Fruit fly (Drosophila melanogaster) whole organism, embryonic: ENCODE measurements around the gene CG15263.
A peak's percentile ranks its signal among the peaks of the same experiment; 100 is the strongest.

Experiments
- BtbVII ChIP-seq: fragments of 200-800 bp; sonication (Bioruptor generic); optimal IDR thresholded peaks from 3 replicates; lab custom pipeline; 2017; ENCODE audit warnings: missing biosample characterization, mild to moderate bottlenecking, missing genetic modification characterization
- CG10147 ChIP-seq: fragments of 200-800 bp; sonication (Bioruptor generic); optimal IDR thresholded peaks from 2 replicates; lab custom pipeline; 2019; ENCODE audit warnings: missing biosample characterization, mild to moderate bottlenecking, missing genetic modification characterization, moderate library complexity
- CG11398 ChIP-seq: fragments of 200-800 bp; sonication (Bioruptor generic); optimal IDR thresholded peaks from 2 replicates; lab custom pipeline; 2016; ENCODE audit warnings: missing biosample characterization, missing genetic modification characterization
- CG15011 ChIP-seq: fragments of 200-800 bp; sonication (Bioruptor generic); optimal IDR thresholded peaks from 3 replicates; lab custom pipeline; 2018; ENCODE audit warnings: missing biosample characterization, mild to moderate bottlenecking, missing genetic modification characterization
- CG15073 ChIP-seq: fragments of 200-800 bp; sonication (Bioruptor generic); optimal IDR thresholded peaks from 2 replicates; lab custom pipeline; 2016; ENCODE audit warnings: missing biosample characterization, missing genetic modification characterization
- CG15479 ChIP-seq: fragments of 200-800 bp; sonication (Bioruptor generic); optimal IDR thresholded peaks from 3 replicates; lab custom pipeline; 2019; ENCODE audit warnings: missing biosample characterization, mild to moderate bottlenecking, missing genetic modification characterization, moderate library complexity
- CG16863 ChIP-seq: fragments of 200-800 bp; sonication (Bioruptor generic); optimal IDR thresholded peaks from 3 replicates; lab custom pipeline; 2016; ENCODE audit warnings: missing biosample characterization, missing genetic modification characterization
- CG17385 ChIP-seq: fragments of 200-800 bp; sonication (Bioruptor generic); optimal IDR thresholded peaks from 3 replicates; lab custom pipeline; 2018; ENCODE audit warnings: missing biosample characterization, mild to moderate bottlenecking, missing genetic modification characterization
- CG2875 ChIP-seq: fragments of 200-800 bp; sonication (Bioruptor generic); optimal IDR thresholded peaks from 2 replicates; lab custom pipeline; 2017; ENCODE audit warnings: missing biosample characterization, mild to moderate bottlenecking, missing genetic modification characterization, missing genetic modification reagents
- CG30020 ChIP-seq: fragments of 200-800 bp; optimal IDR thresholded peaks from 2 replicates; lab custom pipeline; 2019; ENCODE audit warnings: missing biosample characterization, mild to moderate bottlenecking, missing genetic modification characterization, moderate library complexity
- CG3281 ChIP-seq: fragments of 200-800 bp; sonication (Bioruptor generic); optimal IDR thresholded peaks from 3 replicates; lab custom pipeline; 2017; ENCODE audit warnings: missing biosample characterization, mild to moderate bottlenecking, missing genetic modification characterization
- CG34224 ChIP-seq: fragments of 200-800 bp; sonication (Bioruptor generic); IDR thresholded peaks from 3 replicates; pipeline ENCODE4 v1.3.6; 2022; ENCODE audit warnings: missing biosample characterization, missing genetic modification characterization; ENCODE audit not compliant: partially characterized antibody
- CG4282 ChIP-seq: fragments of 200-800 bp; sonication (Bioruptor generic); optimal IDR thresholded peaks from 2 replicates; lab custom pipeline; 2016; ENCODE audit warnings: missing biosample characterization, missing genetic modification characterization
- CG6854 ChIP-seq: fragments of 200-800 bp; sonication (Bioruptor generic); optimal IDR thresholded peaks from 3 replicates; lab custom pipeline; 2017; ENCODE audit warnings: missing biosample characterization, mild to moderate bottlenecking, missing genetic modification characterization
- CG7928 ChIP-seq: fragments of 200-800 bp; sonication (Bioruptor generic); optimal IDR thresholded peaks from 2 replicates; lab custom pipeline; 2017; ENCODE audit warnings: missing biosample characterization, mild to moderate bottlenecking, missing genetic modification characterization
- CG7987 ChIP-seq: fragments of 200-800 bp; sonication (Bioruptor generic); optimal IDR thresholded peaks from 2 replicates; lab custom pipeline; 2018; ENCODE audit warnings: missing biosample characterization, mild to moderate bottlenecking, missing genetic modification characterization, moderate library complexity
- CG8290 ChIP-seq, 3 experiments: fragments of 200-800 bp; sonication (Bioruptor generic); optimal IDR thresholded peaks; 2 replicates each; lab custom pipeline; 2016 to 2019; ENCODE audit warnings: missing biosample characterization in 3 of 3, missing genetic modification characterization in 3 of 3, mild to moderate bottlenecking in 2 of 3, moderate library complexity in 1 of 3
- CG8359 ChIP-seq: fragments of 200-800 bp; sonication (Bioruptor generic); optimal IDR thresholded peaks from 2 replicates; lab custom pipeline; 2017; ENCODE audit warnings: missing biosample characterization, mild to moderate bottlenecking, missing genetic modification characterization, borderline replicate concordance
- CTCF ChIP-seq: fragments of 200-800 bp; sonication (Bioruptor generic); optimal IDR thresholded peaks from 2 replicates; lab custom pipeline; 2017; ENCODE audit warnings: missing biosample characterization, mild to moderate bottlenecking, missing genetic modification characterization, moderate library complexity
- CkIIα-i1 ChIP-seq: fragments of 200-800 bp; sonication (Bioruptor generic); IDR thresholded peaks from 2 replicates; pipeline ENCODE4 v1.3.6; 2022; ENCODE audit warnings: missing biosample characterization, missing genetic modification characterization
- Dip2 ChIP-seq: fragments of 200-800 bp; sonication (Bioruptor generic); IDR thresholded peaks from 2 replicates; pipeline ENCODE4 v1.3.6; 2022; ENCODE audit warnings: missing biosample characterization, missing genetic modification characterization
- Hmx ChIP-seq: fragments of 200-800 bp; sonication (Bioruptor generic); optimal IDR thresholded peaks from 2 replicates; lab custom pipeline; 2016; ENCODE audit warnings: missing biosample characterization, missing genetic modification characterization
- Hr3 ChIP-seq: fragments of 200-800 bp; sonication (Bioruptor generic); optimal IDR thresholded peaks from 3 replicates; lab custom pipeline; 2016; ENCODE audit warnings: missing biosample characterization, missing genetic modification characterization
- Mad ChIP-seq: fragments of 200-800 bp; sonication (Bioruptor generic); optimal IDR thresholded peaks from 2 replicates; lab custom pipeline; 2016; ENCODE audit warnings: missing biosample characterization, missing genetic modification characterization
- NC2β ChIP-seq: fragments of 200-800 bp; sonication (Bioruptor generic); optimal IDR thresholded peaks from 2 replicates; lab custom pipeline; 2016; ENCODE audit warnings: missing biosample characterization, missing genetic modification characterization
- Nf-YA ChIP-seq: fragments of 200-800 bp; sonication (Bioruptor generic); IDR thresholded peaks from 2 replicates; pipeline ENCODE4 v1.3.6; 2022; ENCODE audit warnings: missing biosample characterization, missing genetic modification characterization
- PHDP ChIP-seq: fragments of 200-800 bp; sonication (Bioruptor generic); optimal IDR thresholded peaks from 3 replicates; lab custom pipeline; 2018; ENCODE audit warnings: missing biosample characterization, mild to moderate bottlenecking, missing genetic modification characterization, moderate library complexity
- Stat92E ChIP-seq, 3 experiments: fragments of >200 bp in 2 of 3; fragments of 200-800 bp in 1 of 3; sonication (Bioruptor generic) in 1 of 3; optimal IDR thresholded peaks; 2 replicates each; lab custom pipeline; 2017 to 2019; ENCODE audit warnings: missing biosample characterization in 3 of 3, missing genetic modification characterization in 3 of 3, mild to moderate bottlenecking in 1 of 3, moderate library complexity in 1 of 3
- TFAM ChIP-seq: fragments of 200-800 bp; sonication (Bioruptor generic); optimal IDR thresholded peaks from 2 replicates; lab custom pipeline; 2017; ENCODE audit warnings: missing biosample characterization, missing genetic modification characterization, inconsistent platforms
- Trl ChIP-seq, 3 experiments: fragments of >200 bp in 2 of 3; fragments of 200-800 bp in 1 of 3; sonication (Bioruptor generic) in 1 of 3; optimal IDR thresholded peaks; 2 replicates in 1 of 3; 3 replicates in 2 of 3; lab custom pipeline; 2016 to 2017; ENCODE audit warnings: missing biosample characterization in 1 of 3, missing genetic modification characterization in 1 of 3
- Vsx1 ChIP-seq: fragments of 200-800 bp; sonication (Bioruptor generic); optimal IDR thresholded peaks from 2 replicates; lab custom pipeline; 2017; ENCODE audit warnings: missing biosample characterization, mild to moderate bottlenecking, missing genetic modification characterization, missing genetic modification reagents
- Xrp1 ChIP-seq: fragments of 200-800 bp; sonication (Bioruptor generic); IDR thresholded peaks from 2 replicates; pipeline ENCODE4 v1.3.6; 2022; ENCODE audit warnings: missing biosample characterization, missing genetic modification characterization
- al ChIP-seq: fragments of 200-800 bp; sonication (Bioruptor generic); IDR thresholded peaks from 2 replicates; pipeline ENCODE4 v1.3.6; 2022; ENCODE audit warnings: missing biosample characterization, missing genetic modification characterization
- bowl ChIP-seq: fragments of 200-800 bp; sonication (Bioruptor generic); IDR thresholded peaks from 2 replicates; pipeline ENCODE4 v1.3.6; 2022; ENCODE audit warnings: missing biosample characterization, missing genetic modification characterization
- br ChIP-seq: fragments of >200 bp; optimal IDR thresholded peaks from 2 replicates; lab custom pipeline; 2017
- chinmo ChIP-seq: fragments of 200-800 bp; sonication (Bioruptor generic); IDR thresholded peaks from 4 replicates; pipeline ENCODE4 v1.3.6; 2022; ENCODE audit warnings: missing biosample characterization, missing genetic modification characterization; ENCODE audit not compliant: partially characterized antibody
- crol ChIP-seq: fragments of 200-800 bp; sonication (Bioruptor generic); IDR thresholded peaks from 2 replicates; pipeline ENCODE4 v1.3.6; 2022; ENCODE audit warnings: missing biosample characterization, missing genetic modification characterization
- dati ChIP-seq: fragments of 200-800 bp; sonication (Bioruptor generic); IDR thresholded peaks from 2 replicates; pipeline ENCODE4 v1.3.6; 2022; ENCODE audit warnings: missing biosample characterization, missing genetic modification characterization
- fd64A ChIP-seq: fragments of 200-800 bp; sonication (Bioruptor generic); optimal IDR thresholded peaks from 3 replicates; lab custom pipeline; 2018; ENCODE audit warnings: missing biosample characterization, mild to moderate bottlenecking, missing genetic modification characterization
- gsb-n ChIP-seq: fragments of 200-800 bp; sonication (Bioruptor generic); optimal IDR thresholded peaks from 3 replicates; lab custom pipeline; 2018; ENCODE audit warnings: missing biosample characterization, mild to moderate bottlenecking, missing genetic modification characterization
- hkb ChIP-seq, 2 experiments: fragments of 200-800 bp in 1 of 2; fragments of >200 bp in 1 of 2; sonication (Bioruptor generic) in 1 of 2; IDR thresholded peaks in 1 of 2; optimal IDR thresholded peaks in 1 of 2; 2 replicates each; pipeline versions ENCODE4 v1.3.6 to Lab custom; 2017 to 2022; ENCODE audit warnings: missing biosample characterization in 1 of 2, missing genetic modification characterization in 1 of 2
- oc ChIP-seq: fragments of 200-800 bp; sonication (Bioruptor generic); optimal IDR thresholded peaks from 2 replicates; lab custom pipeline; 2018; ENCODE audit warnings: missing biosample characterization, mild to moderate bottlenecking, missing genetic modification characterization, moderate library complexity
- pb ChIP-seq: fragments of 200-800 bp; sonication (Bioruptor generic); optimal IDR thresholded peaks from 3 replicates; lab custom pipeline; 2016; ENCODE audit warnings: missing biosample characterization, missing genetic modification characterization
- pnt ChIP-seq: fragments of 200-800 bp; sonication (Bioruptor generic); optimal IDR thresholded peaks from 3 replicates; lab custom pipeline; 2016; ENCODE audit warnings: missing biosample characterization, missing genetic modification characterization
- psq ChIP-seq: fragments of 200-800 bp; sonication (Bioruptor generic); optimal IDR thresholded peaks from 2 replicates; lab custom pipeline; 2017; ENCODE audit warnings: missing biosample characterization, missing genetic modification characterization
- sens ChIP-seq: fragments of 200-800 bp; sonication (Bioruptor generic); peaks from one replicate; lab custom pipeline; 2016; ENCODE audit warnings: missing biosample characterization, missing genetic modification characterization
- sim ChIP-seq: fragments of 200-800 bp; sonication (Bioruptor generic); IDR thresholded peaks from 2 replicates; pipeline ENCODE4 v1.3.6; 2022; ENCODE audit warnings: missing biosample characterization, missing genetic modification characterization
- slbo ChIP-seq: fragments of 200-800 bp; sonication (Bioruptor generic); IDR thresholded peaks from 2 replicates; pipeline ENCODE4 v1.3.6; 2022; ENCODE audit warnings: missing biosample characterization, missing genetic modification characterization
- tll ChIP-seq, 2 experiments: fragments of 200-800 bp in 1 of 2; fragments of >200 bp in 1 of 2; sonication (Bioruptor generic) in 1 of 2; optimal IDR thresholded peaks; 2 replicates each; lab custom pipeline; 2017 to 2019; ENCODE audit warnings: missing biosample characterization in 2 of 2, missing genetic modification characterization in 2 of 2, mild to moderate bottlenecking in 1 of 2, moderate library complexity in 1 of 2
- zf30C ChIP-seq: fragments of 200-800 bp; sonication (Bioruptor generic); optimal IDR thresholded peaks from 3 replicates; lab custom pipeline; 2018; ENCODE audit warnings: missing biosample characterization, mild to moderate bottlenecking, missing genetic modification characterization

Gene CG15263

DNA sequence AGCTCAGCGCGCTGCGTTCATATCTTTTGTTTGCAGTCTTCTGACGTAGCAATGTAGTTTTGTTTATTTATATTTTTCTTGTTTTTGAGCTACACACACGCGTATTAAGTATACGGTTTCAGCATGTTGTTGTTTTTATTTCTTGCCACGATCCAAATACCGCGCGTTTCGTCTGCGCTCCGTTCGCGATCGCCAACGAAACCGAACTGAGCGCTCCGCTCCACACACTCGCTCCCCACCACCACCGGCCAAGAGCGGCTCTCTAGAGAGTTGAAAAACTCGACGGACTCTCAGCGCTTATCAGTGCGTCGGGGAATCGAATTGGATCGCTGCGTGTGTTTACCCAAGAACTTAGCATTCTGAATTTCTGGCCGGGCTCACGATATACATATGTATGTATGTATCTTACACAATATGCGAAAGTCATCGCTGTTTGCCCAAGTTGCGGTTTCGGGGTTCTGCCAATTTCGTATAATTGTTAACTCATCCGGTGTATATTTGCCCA is 20.3 kb upstream of the CG15263 start, which contains the start of gene yuri (continued):
- TF ChIP-seq Hmx, result no peak
- TF ChIP-seq slbo (GFP tag; lab: Robert Waterston, UW), result peak; percentile 33; the same call in 1 of the 2 replicates
- TF ChIP-seq CG2875 (GFP tag; lab: Kevin White, UChicago), result peak; percentile 28
- peak; percentile 57 for TF ChIP-seq CG17385 (GFP tag; lab: Kevin White, UChicago)
- peak; percentile 67 for TF ChIP-seq CG15479 (GFP tag; lab: Kevin White, UChicago)
- TF ChIP-seq al (GFP tag; lab: Robert Waterston, UW), result no peak
- no peak for TF ChIP-seq CG8359 (GFP tag; lab: Kevin White, UChicago)
- peak in 1 of 3 experiments; percentile 57 for TF ChIP-seq Stat92E (GFP tag; optimal IDR thresholded peaks at IDR 0.05; lab: Kevin White, UChicago)
- TF ChIP-seq CG15011 (GFP tag; lab: Kevin White, UChicago), result peak; percentile 6
- no peak for TF ChIP-seq CG4282 (GFP tag; lab: Kevin White, UChicago)
- TF ChIP-seq CG8290 (GFP tag; optimal IDR thresholded peaks at IDR 0.05; lab: Kevin White, UChicago), result no peak
- no peak for TF ChIP-seq CG8290 (tag; optimal IDR thresholded peaks at IDR 0.05; lab: Kevin White, UChicago)
- TF ChIP-seq oc (tag; lab: Kevin White, UChicago), result peak; percentile 31
- TF ChIP-seq pb (GFP tag; lab: Kevin White, UChicago), result peak; percentile 38
- TF ChIP-seq br (lab: Kevin White, UChicago), result no peak
- TF ChIP-seq CG3281, result peak; percentile 40
- TF ChIP-seq sim (GFP tag; lab: Robert Waterston, UW), result no peak
- peak; percentile 74 for TF ChIP-seq BtbVII (GFP tag; lab: Kevin White, UChicago)
- TF ChIP-seq PHDP (tag; lab: Kevin White, UChicago), result peak; percentile 67
- peak; percentile 95 for TF ChIP-seq chinmo
- no peak for TF ChIP-seq Dip2
- TF ChIP-seq CkIIα-i1 (GFP tag; lab: Robert Waterston, UW), result no peak
- peak; percentile 76 for TF ChIP-seq crol (GFP tag; lab: Robert Waterston, UW)
- TF ChIP-seq Nf-YA, result peak; percentile 37; the same call in 1 of the 2 replicates
- no peak for TF ChIP-seq CTCF (GFP tag; lab: Kevin White, UChicago)
- TF ChIP-seq psq (GFP tag; lab: Kevin White, UChicago), result no peak
- TF ChIP-seq hkb (optimal IDR thresholded peaks at IDR 0.05; lab: Kevin White, UChicago), result no peak
- TF ChIP-seq hkb (GFP tag; IDR thresholded peaks at IDR 0.05; lab: Robert Waterston, UW), result peak; percentile 67
- peak; percentile 67; the same call in 2 of the 3 replicates for TF ChIP-seq CG34224 (GFP tag; lab: Robert Waterston, UW)
- peak; percentile 58; the same call in 1 of the 2 replicates for TF ChIP-seq Xrp1
- peak; percentile 90 for TF ChIP-seq sens (GFP tag; lab: Kevin White, UChicago)
- no peak for TF ChIP-seq NC2β (GFP tag; lab: Kevin White, UChicago)
- no peak for TF ChIP-seq TFAM (GFP tag; lab: Kevin White, UChicago)
- TF ChIP-seq CG7928 (GFP tag; lab: Kevin White, UChicago), result peak; percentile 27
- TF ChIP-seq Trl (optimal IDR thresholded peaks at IDR 0.05; lab: Kevin White, UChicago), result peak; percentile 90 to 92
- TF ChIP-seq Trl (GFP tag; optimal IDR thresholded peaks at IDR 0.05; lab: Kevin White, UChicago), result peak; percentile 72
- no peak for TF ChIP-seq gsb-n
- peak; percentile 55 for TF ChIP-seq fd64A (GFP tag; lab: Kevin White, UChicago)
- no peak for TF ChIP-seq Vsx1 (GFP tag; lab: Kevin White, UChicago)
- TF ChIP-seq pnt, result no peak
- TF ChIP-seq CG6854 (GFP tag; lab: Kevin White, UChicago), result peak; percentile 43
- no peak for TF ChIP-seq Mad
- no peak for TF ChIP-seq Hr3 (GFP tag; lab: Kevin White, UChicago)
- TF ChIP-seq zf30C (GFP tag; lab: Kevin White, UChicago), result peak; percentile 10
- TF ChIP-seq CG30020 (tag; lab: Kevin White, UChicago), result no peak
- TF ChIP-seq CG7987 (GFP tag; lab: Kevin White, UChicago), result peak; percentile 46
- TF ChIP-seq CG16863, result no peak
- TF ChIP-seq dati (GFP tag; lab: Robert Waterston, UW), result no peak
- no peak for TF ChIP-seq CG11398 (GFP tag; lab: Kevin White, UChicago)
- TF ChIP-seq bowl (GFP tag; lab: Robert Waterston, UW), result peak; percentile 71; the same call in 1 of the 2 replicates
- TF ChIP-seq tll (GFP tag; optimal IDR thresholded peaks at IDR 0.05; lab: Kevin White, UChicago), result no peak
- TF ChIP-seq CG15073 (GFP tag; lab: Kevin White, UChicago), result no peak
- TF ChIP-seq CG10147, result no peak
